Worm (Caenorhabditis elegans) whole organism, L2 larva: Measurements from ENCODE around the gene F59B2.15.
"Not testable (repeated sequence)": the region's sequence is repeated elsewhere in the genome, so short reads cannot be mapped to it uniquely, and the experiment has no call there.

Experiments
- C34F6.9 ChIP-seq: fragments of 150-350 bp; optimal IDR thresholded peaks from 2 replicates; lab custom pipeline; 2014; ENCODE audit warnings: missing biosample characterization, missing genetic modification characterization
- F13H6.1 ChIP-seq: sonication (generic microtip); optimal IDR thresholded peaks from 2 replicates; lab custom pipeline; 2016; ENCODE audit warnings: missing genetic modification characterization, missing compliant biosample characterization
- Y55F3AM.14 ChIP-seq: fragments of 200-800 bp; sonication (Bioruptor generic); optimal IDR thresholded peaks from 2 replicates; lab custom pipeline; 2018; ENCODE audit warnings: mild to moderate bottlenecking, missing genetic modification characterization, missing compliant biosample characterization
- ZK546.5 ChIP-seq: sonication (generic microtip); optimal IDR thresholded peaks from 2 replicates; lab custom pipeline; 2017; ENCODE audit warnings: missing biosample characterization, missing genetic modification characterization
- alr-1 ChIP-seq: fragments of 150-350 bp; optimal IDR thresholded peaks from 2 replicates; lab custom pipeline; 2014; ENCODE audit warnings: missing biosample characterization, missing genetic modification characterization
- aly-2 ChIP-seq: fragments of 150-350 bp; optimal IDR thresholded peaks from 2 replicates; lab custom pipeline; 2014; ENCODE audit warnings: missing biosample characterization, missing genetic modification characterization
- ama-1 ChIP-seq: fragments of 150-350 bp; optimal IDR thresholded peaks from 2 replicates; lab custom pipeline; 2018; ENCODE audit warnings: inconsistent platforms
- ceh-16 ChIP-seq: fragments of 150-350 bp; optimal IDR thresholded peaks from 2 replicates; lab custom pipeline; 2014; ENCODE audit warnings: missing biosample characterization, missing genetic modification characterization
- crh-2 ChIP-seq: sonication (generic microtip); optimal IDR thresholded peaks from 2 replicates; lab custom pipeline; 2017; ENCODE audit warnings: missing biosample characterization, missing genetic modification characterization
- elt-1 ChIP-seq: fragments of 150-350 bp; optimal IDR thresholded peaks from 2 replicates; lab custom pipeline; 2014; ENCODE audit warnings: missing biosample characterization, missing genetic modification characterization
- elt-3 ChIP-seq: sonication (generic microtip); optimal IDR thresholded peaks from 2 replicates; lab custom pipeline; 2017; ENCODE audit warnings: missing biosample characterization, missing genetic modification characterization
- fos-1 ChIP-seq: fragments of 150-350 bp; optimal IDR thresholded peaks from 2 replicates; lab custom pipeline; 2014; ENCODE audit warnings: missing biosample characterization, missing genetic modification characterization
- lin-11 ChIP-seq: fragments of 150-350 bp; sonication (generic microtip); optimal IDR thresholded peaks from 2 replicates; lab custom pipeline; 2014; ENCODE audit warnings: missing biosample characterization, missing genetic modification characterization, inconsistent platforms, mixed read lengths
- lin-39 ChIP-seq: fragments of 150-350 bp; optimal IDR thresholded peaks from 2 replicates; lab custom pipeline; 2014; ENCODE audit warnings: missing biosample characterization, missing genetic modification reagents, missing genetic modification characterization
- lsy-2 ChIP-seq, 2 experiments: fragments of 150-350 bp in 1 of 2; sonication (generic microtip) in 1 of 2; optimal IDR thresholded peaks; 2 replicates each; lab custom pipeline; 2014 to 2017; ENCODE audit warnings: missing biosample characterization in 2 of 2, missing genetic modification characterization in 2 of 2
- nhr-10 ChIP-seq: sonication (generic microtip); optimal IDR thresholded peaks from 2 replicates; lab custom pipeline; 2017; ENCODE audit warnings: missing biosample characterization, missing genetic modification characterization
- nhr-129 ChIP-seq: fragments of 150-350 bp; optimal IDR thresholded peaks from 2 replicates; lab custom pipeline; 2014; ENCODE audit warnings: missing biosample characterization, missing genetic modification characterization
- nhr-21 ChIP-seq: fragments of 150-350 bp; optimal IDR thresholded peaks from 2 replicates; lab custom pipeline; 2014; ENCODE audit warnings: missing biosample characterization, missing genetic modification characterization
- nhr-237 ChIP-seq: fragments of 150-350 bp; optimal IDR thresholded peaks from 2 replicates; lab custom pipeline; 2014; ENCODE audit warnings: missing biosample characterization, missing genetic modification characterization
- nhr-25 ChIP-seq: fragments of 150-350 bp; sonication (generic microtip); optimal IDR thresholded peaks from 3 replicates; lab custom pipeline; 2014; ENCODE audit warnings: missing biosample characterization, missing genetic modification characterization
- nhr-6 ChIP-seq: fragments of 150-350 bp; optimal IDR thresholded peaks from 2 replicates; lab custom pipeline; 2014; ENCODE audit warnings: missing biosample characterization, missing genetic modification characterization
- nhr-77 ChIP-seq: fragments of 150-350 bp; optimal IDR thresholded peaks from 2 replicates; lab custom pipeline; 2014; ENCODE audit warnings: missing biosample characterization, missing genetic modification characterization
- peb-1 ChIP-seq: fragments of 150-350 bp; optimal IDR thresholded peaks from 2 replicates; lab custom pipeline; 2014; ENCODE audit warnings: missing biosample characterization, missing genetic modification characterization
- sem-4 ChIP-seq: fragments of 150-350 bp; optimal IDR thresholded peaks from 2 replicates; lab custom pipeline; 2014; ENCODE audit warnings: missing biosample characterization, missing genetic modification reagents, missing genetic modification characterization
- sma-9 ChIP-seq, 2 experiments: fragments of 150-350 bp in 1 of 2; sonication (generic microtip) in 1 of 2; optimal IDR thresholded peaks; 2 replicates each; lab custom pipeline; 2014 to 2016; ENCODE audit warnings: missing genetic modification characterization in 2 of 2, mild to moderate bottlenecking in 1 of 2, missing biosample characterization in 1 of 2, missing compliant biosample characterization in 1 of 2, missing genetic modification reagents in 1 of 2, moderate library complexity in 1 of 2
- snpc-4 ChIP-seq: fragments of 150-350 bp; optimal IDR thresholded peaks from 2 replicates; lab custom pipeline; 2014; ENCODE audit warnings: missing biosample characterization, missing genetic modification characterization
- unc-39 ChIP-seq: fragments of 150-350 bp; optimal IDR thresholded peaks from 2 replicates; lab custom pipeline; 2014; ENCODE audit warnings: missing biosample characterization, missing genetic modification characterization
- unc-55 ChIP-seq: fragments of 150-350 bp; sonication (generic microtip); optimal IDR thresholded peaks from 3 replicates; lab custom pipeline; 2014; ENCODE audit warnings: missing biosample characterization, missing genetic modification reagents, missing genetic modification characterization
- unc-62 ChIP-seq: fragments of 150-350 bp; optimal IDR thresholded peaks from 2 replicates; lab custom pipeline; 2014; ENCODE audit warnings: missing biosample characterization, missing genetic modification reagents, missing genetic modification characterization
- zag-1 ChIP-seq: fragments of 150-350 bp; optimal IDR thresholded peaks from 2 replicates; lab custom pipeline; 2014; ENCODE audit warnings: missing biosample characterization, missing genetic modification characterization
- ztf-11 ChIP-seq: sonication (generic microtip); optimal IDR thresholded peaks from 2 replicates; lab custom pipeline; 2017; ENCODE audit warnings: missing biosample characterization, missing genetic modification characterization

The F59B2.15 gene

DNA sequence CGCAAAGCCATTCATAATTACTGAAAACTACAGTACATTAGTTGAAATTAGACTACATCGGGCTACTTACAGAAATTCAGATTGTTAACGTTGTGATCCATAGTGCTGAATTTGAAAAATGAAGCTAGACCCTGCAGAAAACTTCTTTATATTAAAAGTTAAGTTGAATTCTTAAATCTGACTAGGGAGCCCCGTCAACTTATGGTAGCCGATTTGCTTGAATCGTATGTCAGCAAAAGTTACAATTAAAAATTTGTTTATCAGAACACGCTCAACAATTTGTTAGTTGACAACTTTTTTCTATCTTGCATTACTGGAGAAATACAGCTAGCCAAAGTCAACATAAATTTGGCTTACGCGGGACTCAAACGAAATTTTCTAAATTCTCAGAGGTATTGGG, 20.1 kb upstream of the F59B2.15 start, which contains the start of gene F59B2.14:
Gene F59B2.14, minus strand, starts transcription at position 101 of the 400 bp plus-strand sequence.
- TF ChIP-seq ZK546.5 (no peak), ztf-11 (no peak), nhr-77 (tag; lab: Kevin White, UChicago) (no peak), nhr-10 (no peak), ama-1 (no peak), nhr-237 (tag; lab: Kevin White, UChicago) (no peak), lsy-2 (tag; optimal IDR thresholded peaks at IDR 0.05; lab: Kevin White, UChicago) (no peak), unc-39 (no peak), alr-1 (tag; lab: Kevin White, UChicago) (no peak), nhr-25 (tag; lab: Kevin White, UChicago) (no peak), aly-2 (tag; lab: Kevin White, UChicago) (no peak), peb-1 (tag; lab: Kevin White, UChicago) (no peak), unc-62 (no peak)
- TF ChIP-seq, all 48 proteins: peak for 0

DNA sequence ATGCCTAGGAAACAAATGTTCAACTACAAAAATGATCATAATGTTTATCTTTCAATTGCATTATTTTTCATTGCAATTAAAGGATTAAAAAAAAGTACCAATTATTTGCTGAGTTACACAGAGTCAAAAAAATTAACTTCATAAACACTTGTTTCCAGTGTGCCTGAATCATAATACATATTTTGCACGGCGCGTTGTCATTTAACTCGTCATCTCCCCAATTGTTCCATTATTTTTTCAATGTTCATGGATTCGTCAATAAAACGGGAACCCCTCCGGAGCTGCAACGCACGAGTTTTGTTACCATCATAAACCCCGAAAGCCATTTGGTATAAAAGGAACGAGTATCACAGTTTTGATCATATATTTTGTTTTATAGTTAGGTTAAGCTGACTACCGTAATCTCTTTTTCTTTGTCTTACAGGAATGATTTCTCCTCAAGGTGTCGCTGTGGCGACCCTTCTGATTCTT, 14.8 kb upstream of the F59B2.15 start, which contains the start of gene F59B2.12:
Gene F59B2.12, plus strand, starts transcription at position 421 of the 471 bp plus-strand sequence.
- TF ChIP-seq nhr-237 (tag; lab: Kevin White, UChicago) = no peak
- no peak for TF ChIP-seq ceh-16
- no peak for TF ChIP-seq elt-1 (tag; lab: Kevin White, UChicago)
- no peak for TF ChIP-seq Y55F3AM.14 (GFP tag; lab: Kevin White, UChicago)
- no peak for TF ChIP-seq nhr-129 (tag; lab: Kevin White, UChicago)
- TF ChIP-seq sem-4 = no peak
- no peak for TF ChIP-seq fos-1
- no peak for TF ChIP-seq lin-39
- TF ChIP-seq nhr-6 (tag; lab: Kevin White, UChicago) = no peak

- no peak for TF ChIP-seq nhr-129 (tag; lab: Kevin White, UChicago)
- TF ChIP-seq sem-4 = no peak
- no peak for TF ChIP-seq C34F6.9 (tag; lab: Kevin White, UChicago)
Measured at ce11 chrIII:9012309-9012708, 9.9 kb upstream of the F59B2.15 start, which contains the start of gene F59B2.9. Gene F59B2.9, minus strand, starts transcription at chrIII:9012409.

DNA sequence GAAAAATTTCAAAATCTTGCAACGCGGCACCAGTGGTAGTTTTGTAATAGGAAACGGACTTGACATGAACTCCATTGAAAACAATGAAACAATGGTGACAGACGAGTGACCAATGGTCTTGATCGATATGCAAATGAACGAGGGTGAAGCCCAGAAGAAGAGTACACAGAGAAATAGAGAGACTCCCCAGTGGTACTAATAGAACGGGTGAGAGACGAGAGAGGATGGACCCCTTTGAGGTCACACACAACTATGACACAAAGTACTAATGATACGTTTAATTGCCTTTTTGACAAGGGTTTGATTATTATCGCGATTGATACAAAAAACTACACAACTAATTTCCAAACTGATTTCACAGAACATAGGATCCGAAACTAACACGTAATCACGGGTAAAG, 7.6 kb upstream of the F59B2.15 start, which contains the start of gene F59B2.8:
Gene F59B2.8, minus strand, starts transcription at position 151 of the 400 bp plus-strand sequence.
- no peak for TF ChIP-seq unc-55 (GFP tag; lab: Kevin White, UChicago)
- TF ChIP-seq crh-2 = no peak
- TF ChIP-seq snpc-4 (tag; lab: Kevin White, UChicago) = no peak
- TF ChIP-seq zag-1 (tag; lab: Kevin White, UChicago) = no peak
- TF ChIP-seq, all 48 proteins: peak for 0

DNA sequence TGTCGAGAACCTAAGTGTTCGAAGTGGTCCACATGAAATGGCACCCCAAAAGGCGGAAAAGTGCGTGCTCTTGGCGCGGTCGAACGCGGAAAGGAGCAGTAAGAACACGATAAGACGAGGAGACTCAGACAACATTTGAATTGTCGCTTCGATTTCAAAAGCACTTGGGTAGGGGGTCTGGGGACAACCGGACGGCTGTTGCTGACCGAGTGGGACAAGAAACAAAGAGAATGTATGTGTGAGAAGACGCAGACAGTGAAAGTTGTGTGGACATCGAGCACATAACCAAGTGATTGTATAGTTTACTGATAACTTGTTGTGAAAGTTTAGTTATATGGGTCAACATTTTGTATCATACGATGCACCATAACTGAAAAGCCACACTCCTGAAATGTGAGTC, 4.7 kb upstream of the F59B2.15 start:
- peak; percentile 36 for TF ChIP-seq F13H6.1
- no peak for TF ChIP-seq lin-11 (tag; lab: Kevin White, UChicago)
- TF ChIP-seq fos-1 = peak; percentile 43
- TF ChIP-seq unc-55 (GFP tag; lab: Kevin White, UChicago) = no peak
- no peak for TF ChIP-seq nhr-6 (tag; lab: Kevin White, UChicago)
- TF ChIP-seq nhr-129 (tag; lab: Kevin White, UChicago) = peak; percentile 50
- TF ChIP-seq ama-1 = no peak
- peak; percentile 55 for TF ChIP-seq sma-9 (GFP tag; optimal IDR thresholded peaks at IDR 0.05; lab: Kevin White, UChicago)
- no peak for TF ChIP-seq sma-9 (tag; optimal IDR thresholded peaks at IDR 0.05; lab: Kevin White, UChicago)
- TF ChIP-seq elt-3 (tag; lab: Kevin White, UChicago) = no peak
- no peak for TF ChIP-seq ztf-11
- no peak for TF ChIP-seq ceh-16

ce11 chrIII:9005905-9006372, 3.5 kb upstream of the F59B2.15 start, which contains the start of gene rab-6.1:
Gene rab-6.1, minus strand, starts transcription at chrIII:9005955.
- not testable (repeated sequence) for TF ChIP-seq unc-55 (GFP tag; lab: Kevin White, UChicago); nhr-6 (tag; lab: Kevin White, UChicago); nhr-21 (tag; lab: Kevin White, UChicago)
